Fruit fly (Drosophila melanogaster): ENCODE results near the gene CG45049.

DNA sequence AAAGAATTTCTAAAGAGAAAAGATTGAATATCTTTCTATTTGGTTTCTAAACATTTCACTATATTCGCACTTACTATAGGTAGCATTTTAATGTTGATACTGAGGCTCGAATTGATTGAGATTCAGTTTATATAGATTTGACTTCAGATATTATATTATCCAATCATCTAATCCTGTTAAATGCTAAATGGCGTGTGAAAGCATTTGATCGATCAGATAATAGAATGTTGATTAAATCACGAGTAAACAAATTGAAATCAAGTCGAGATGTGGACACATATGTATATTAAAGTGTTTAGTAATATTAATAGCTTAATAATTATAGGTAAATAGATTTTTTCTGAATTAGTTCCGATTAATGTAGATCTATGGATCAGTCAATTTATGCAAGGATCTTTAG, 44.1 kb downstream of the CG45049 start, which contains the start of gene CG43094:
- TF ChIP-seq psq (optimal IDR thresholded peaks at IDR 0.05) (no peak), h (optimal IDR thresholded peaks at IDR 0.05) (no peak), ttk (optimal IDR thresholded peaks at IDR 0.05) (no peak)
